Fruit fly (Drosophila melanogaster) whole organism, adult: Measurements from ENCODE around the gene Prosbeta5R2.

ENCODE experiments used
- CG12768 ChIP-seq: fragments of 200-800 bp; sonication (Bioruptor generic); optimal IDR thresholded peaks from 2 replicates; lab custom pipeline; 2017; ENCODE audit warnings: missing biosample characterization, missing genetic modification characterization, mild to moderate bottlenecking, moderate library complexity, missing genetic modification reagents
- kay ChIP-seq: fragments of 200-800 bp; sonication (Bioruptor generic); peaks from one replicate; lab custom pipeline; 2016; ENCODE audit warnings: missing biosample characterization, missing genetic modification characterization, borderline replicate concordance

dm6 chr2L:18005481-18005880 lies 15.3 kb downstream of the Prosbeta5R2 start:
- TF ChIP-seq CG12768 (GFP tag; lab: Kevin White, UChicago) (no peak), kay (GFP tag; lab: Kevin White, UChicago) (no peak)
